Fruit fly (Drosophila melanogaster) whole organism, embryonic: Measurements from ENCODE around the gene CG5853.

Experiments
- Atf6 ChIP-seq: fragments of 200-800 bp; sonication (Bioruptor generic); IDR thresholded peaks from 2 replicates; pipeline ENCODE4 v1.3.6; 2022; ENCODE audit warnings: missing biosample characterization, missing genetic modification characterization
- Bteb2 ChIP-seq: fragments of 200-800 bp; sonication (Bioruptor generic); optimal IDR thresholded peaks from 2 replicates; lab custom pipeline; 2016; ENCODE audit warnings: missing biosample characterization, missing genetic modification characterization
- C15 ChIP-seq: fragments of 200-800 bp; sonication (Bioruptor generic); IDR thresholded peaks from 3 replicates; pipeline ENCODE4 v1.3.6; 2022; ENCODE audit warnings: missing biosample characterization, missing genetic modification characterization
- CG11085 ChIP-seq: fragments of 200-800 bp; sonication (Bioruptor generic); IDR thresholded peaks from 2 replicates; pipeline ENCODE4 v1.3.6; 2022; ENCODE audit warnings: missing biosample characterization, missing genetic modification characterization
- CG1233 ChIP-seq: fragments of 200-800 bp; sonication (Bioruptor generic); optimal IDR thresholded peaks from 4 replicates; lab custom pipeline; 2018; ENCODE audit warnings: missing biosample characterization, mild to moderate bottlenecking, missing genetic modification characterization
- CG12659 ChIP-seq: fragments of 200-800 bp; sonication (Bioruptor generic); optimal IDR thresholded peaks from 3 replicates; lab custom pipeline; 2017; ENCODE audit warnings: mild to moderate bottlenecking, missing biosample characterization, missing genetic modification reagents, missing genetic modification characterization
- CG13624 ChIP-seq: fragments of 200-800 bp; sonication (Bioruptor generic); optimal IDR thresholded peaks from 2 replicates; lab custom pipeline; 2016; ENCODE audit warnings: missing biosample characterization, missing genetic modification characterization
- CG14860 ChIP-seq: fragments of 200-800 bp; sonication (Bioruptor generic); IDR thresholded peaks from 3 replicates; pipeline ENCODE4 v1.3.6; 2022; ENCODE audit warnings: missing biosample characterization, missing genetic modification characterization; ENCODE audit not compliant: partially characterized antibody
- CG15479 ChIP-seq: fragments of 200-800 bp; sonication (Bioruptor generic); optimal IDR thresholded peaks from 3 replicates; lab custom pipeline; 2019; ENCODE audit warnings: missing biosample characterization, mild to moderate bottlenecking, missing genetic modification characterization, moderate library complexity
- CG15514 ChIP-seq: fragments of 200-800 bp; sonication (Bioruptor generic); optimal IDR thresholded peaks from 3 replicates; lab custom pipeline; 2017; ENCODE audit warnings: missing biosample characterization, missing genetic modification characterization, mild to moderate bottlenecking, moderate library complexity, missing genetic modification reagents
- CG17612 ChIP-seq: fragments of 200-800 bp; sonication (Bioruptor generic); IDR thresholded peaks from 2 replicates; pipeline ENCODE4 v1.3.6; 2022; ENCODE audit warnings: missing biosample characterization, missing genetic modification characterization
- CG2202 ChIP-seq: fragments of 200-800 bp; sonication (Bioruptor generic); optimal IDR thresholded peaks from 2 replicates; lab custom pipeline; 2018; ENCODE audit warnings: missing biosample characterization, mild to moderate bottlenecking, missing genetic modification characterization
- CG3163 ChIP-seq: fragments of 200-800 bp; sonication (Bioruptor generic); optimal IDR thresholded peaks from 3 replicates; lab custom pipeline; 2016; ENCODE audit warnings: missing biosample characterization, missing genetic modification characterization
- CG42726 ChIP-seq: fragments of 200-800 bp; sonication (Bioruptor generic); IDR thresholded peaks from 2 replicates; pipeline ENCODE4 v1.3.6; 2022; ENCODE audit warnings: missing biosample characterization, missing genetic modification characterization; ENCODE audit not compliant: partially characterized antibody
- CG43689 ChIP-seq: fragments of 200-800 bp; sonication (Bioruptor generic); IDR thresholded peaks from 2 replicates; pipeline ENCODE4 v1.3.6; 2022; ENCODE audit warnings: missing biosample characterization, missing genetic modification characterization
- CG4404 ChIP-seq: fragments of 200-800 bp; sonication (Bioruptor generic); IDR thresholded peaks from 2 replicates; pipeline ENCODE4 v1.3.6; 2022; ENCODE audit warnings: missing biosample characterization, missing genetic modification characterization
- CG4424 ChIP-seq: fragments of 200-800 bp; sonication (Bioruptor generic); optimal IDR thresholded peaks from 3 replicates; lab custom pipeline; 2016; ENCODE audit warnings: missing biosample characterization, missing genetic modification characterization
- CG4617 ChIP-seq: fragments of 200-800 bp; sonication (Bioruptor generic); optimal IDR thresholded peaks from 3 replicates; lab custom pipeline; 2016; ENCODE audit warnings: missing biosample characterization, missing genetic modification characterization, borderline replicate concordance
- CG4730 ChIP-seq: fragments of 200-800 bp; sonication (Bioruptor generic); IDR thresholded peaks from 2 replicates; pipeline ENCODE4 v1.3.6; 2022; ENCODE audit warnings: missing biosample characterization, missing genetic modification characterization
- CG7963 ChIP-seq: fragments of 200-800 bp; sonication (Bioruptor generic); IDR thresholded peaks from 3 replicates; pipeline ENCODE4 v1.3.6; 2022; ENCODE audit warnings: missing biosample characterization, missing genetic modification characterization; ENCODE audit not compliant: partially characterized antibody
- Dip2 ChIP-seq: fragments of 200-800 bp; sonication (Bioruptor generic); IDR thresholded peaks from 2 replicates; pipeline ENCODE4 v1.3.6; 2022; ENCODE audit warnings: missing biosample characterization, missing genetic modification characterization
- Doc3 ChIP-seq: fragments of 200-800 bp; sonication (Bioruptor generic); IDR thresholded peaks from 3 replicates; pipeline ENCODE4 v1.3.6; 2022; ENCODE audit warnings: missing biosample characterization, missing genetic modification characterization; ENCODE audit not compliant: partially characterized antibody
- H2.0 ChIP-seq: fragments of 200-800 bp; sonication (Bioruptor generic); IDR thresholded peaks from 2 replicates; pipeline ENCODE4 v1.3.6; 2022; ENCODE audit warnings: missing biosample characterization, missing genetic modification characterization
- Hr3 ChIP-seq: fragments of 200-800 bp; sonication (Bioruptor generic); optimal IDR thresholded peaks from 3 replicates; lab custom pipeline; 2016; ENCODE audit warnings: missing biosample characterization, missing genetic modification characterization
- MTF-1 ChIP-seq: fragments of 200-800 bp; sonication (Bioruptor generic); optimal IDR thresholded peaks from 2 replicates; lab custom pipeline; 2018; ENCODE audit warnings: missing biosample characterization, mild to moderate bottlenecking, missing genetic modification characterization, borderline replicate concordance
- Max ChIP-seq: fragments of 200-800 bp; sonication (Bioruptor generic); optimal IDR thresholded peaks from 2 replicates; lab custom pipeline; 2016; ENCODE audit warnings: missing biosample characterization, mild to moderate bottlenecking, missing genetic modification characterization
- ac ChIP-seq: fragments of 200-800 bp; sonication (Bioruptor generic); optimal IDR thresholded peaks from 3 replicates; lab custom pipeline; 2017; ENCODE audit warnings: missing biosample characterization, mild to moderate bottlenecking, missing genetic modification characterization
- chn ChIP-seq: fragments of 200-800 bp; sonication (Bioruptor generic); optimal IDR thresholded peaks from 2 replicates; lab custom pipeline; 2016; ENCODE audit warnings: missing biosample characterization, missing genetic modification characterization
- fd3F ChIP-seq: fragments of 200-800 bp; sonication (Bioruptor generic); optimal IDR thresholded peaks from 2 replicates; lab custom pipeline; 2018; ENCODE audit warnings: missing biosample characterization, mild to moderate bottlenecking, missing genetic modification characterization, moderate library complexity
- fd64A ChIP-seq: fragments of 200-800 bp; sonication (Bioruptor generic); optimal IDR thresholded peaks from 3 replicates; lab custom pipeline; 2018; ENCODE audit warnings: missing biosample characterization, mild to moderate bottlenecking, missing genetic modification characterization
- fu2 ChIP-seq: fragments of 200-800 bp; sonication (Bioruptor generic); optimal IDR thresholded peaks from 2 replicates; lab custom pipeline; 2016; ENCODE audit warnings: missing biosample characterization, missing genetic modification characterization
- grau ChIP-seq: fragments of 200-800 bp; optimal IDR thresholded peaks from 3 replicates; lab custom pipeline; 2019; ENCODE audit warnings: missing biosample characterization, mild to moderate bottlenecking, missing genetic modification characterization, moderate library complexity
- gsb-n ChIP-seq: fragments of 200-800 bp; sonication (Bioruptor generic); optimal IDR thresholded peaks from 3 replicates; lab custom pipeline; 2018; ENCODE audit warnings: missing biosample characterization, mild to moderate bottlenecking, missing genetic modification characterization
- gt ChIP-seq: fragments of 200-800 bp; sonication (Bioruptor generic); IDR thresholded peaks from 2 replicates; pipeline ENCODE4 v1.3.6; 2022; ENCODE audit warnings: missing biosample characterization, missing genetic modification characterization
- h ChIP-seq: fragments of >200 bp; optimal IDR thresholded peaks from 2 replicates; lab custom pipeline; 2017
- ham ChIP-seq: fragments of 200-800 bp; sonication (Bioruptor generic); IDR thresholded peaks from 2 replicates; pipeline ENCODE4 v1.3.6; 2022; ENCODE audit warnings: missing biosample characterization, missing genetic modification characterization
- lmd ChIP-seq: fragments of 200-800 bp; sonication (Bioruptor generic); IDR thresholded peaks from 2 replicates; pipeline ENCODE4 v1.3.6; 2022; ENCODE audit warnings: missing biosample characterization, missing genetic modification characterization
- mirr ChIP-seq: fragments of 200-800 bp; sonication (Bioruptor generic); optimal IDR thresholded peaks from 3 replicates; lab custom pipeline; 2018; ENCODE audit warnings: missing biosample characterization, mild to moderate bottlenecking, missing genetic modification characterization
- mld ChIP-seq: fragments of 200-800 bp; sonication (Bioruptor generic); IDR thresholded peaks from 3 replicates; pipeline ENCODE4 v1.3.6; 2022; ENCODE audit warnings: missing biosample characterization, missing genetic modification characterization; ENCODE audit not compliant: partially characterized antibody
- onecut ChIP-seq: fragments of 200-800 bp; sonication (Bioruptor generic); IDR thresholded peaks from 2 replicates; pipeline ENCODE4 v1.3.6; 2022; ENCODE audit warnings: missing biosample characterization, missing genetic modification characterization
- pfk ChIP-seq: fragments of 200-800 bp; sonication (Bioruptor generic); optimal IDR thresholded peaks from 2 replicates; lab custom pipeline; 2018; ENCODE audit warnings: missing biosample characterization, mild to moderate bottlenecking, missing genetic modification characterization, moderate library complexity
- pita ChIP-seq: fragments of 200-800 bp; sonication (Bioruptor generic); optimal IDR thresholded peaks from 2 replicates; lab custom pipeline; 2017; ENCODE audit warnings: missing biosample characterization, mild to moderate bottlenecking, missing genetic modification characterization
- repo ChIP-seq: fragments of 200-800 bp; sonication (Bioruptor generic); optimal IDR thresholded peaks from 2 replicates; lab custom pipeline; 2016; ENCODE audit warnings: missing biosample characterization, missing genetic modification characterization
- shn ChIP-seq: fragments of 200-800 bp; sonication (Bioruptor generic); optimal IDR thresholded peaks from 3 replicates; lab custom pipeline; 2016; ENCODE audit warnings: missing biosample characterization, missing genetic modification characterization
- slp2 ChIP-seq: fragments of 200-800 bp; sonication (Bioruptor generic); optimal IDR thresholded peaks from 2 replicates; lab custom pipeline; 2016; ENCODE audit warnings: missing biosample characterization, missing genetic modification characterization
- ssp ChIP-seq: fragments of 200-800 bp; sonication (Bioruptor generic); IDR thresholded peaks from 2 replicates; pipeline ENCODE4 v1.3.6; 2022; ENCODE audit warnings: missing biosample characterization, missing genetic modification characterization
- stc ChIP-seq: fragments of 200-800 bp; sonication (Bioruptor generic); IDR thresholded peaks from 2 replicates; pipeline ENCODE4 v1.3.6; 2022; ENCODE audit warnings: missing biosample characterization, missing genetic modification characterization
- toy ChIP-seq: fragments of 200-800 bp; sonication (Bioruptor generic); IDR thresholded peaks from 2 replicates; pipeline ENCODE4 v1.3.6; 2022; ENCODE audit warnings: missing biosample characterization, missing genetic modification characterization
- wdn ChIP-seq: fragments of 200-800 bp; sonication (Bioruptor generic); IDR thresholded peaks from 2 replicates; pipeline ENCODE4 v1.3.6; 2022; ENCODE audit warnings: missing biosample characterization, missing genetic modification characterization

CG5853 gene

dm6 chr2L:9966983-9967737, 19.7 kb upstream of the CG5853 start, which contains the start of the genes Dref and RpL13 (continued):
- TF ChIP-seq wdn (GFP tag; lab: Robert Waterston, UW) (peak; percentile 75), CG14860 (GFP tag; lab: Robert Waterston, UW) (peak; percentile 83), grau (tag; lab: Kevin White, UChicago) (peak; percentile 81), CG43689 (GFP tag; lab: Robert Waterston, UW) (peak; percentile 63), fd3F (GFP tag; lab: Kevin White, UChicago) (peak; percentile 74), C15 (GFP tag; lab: Robert Waterston, UW) (no peak), shn (peak; percentile 82), Max (GFP tag; lab: Kevin White, UChicago) (peak; percentile 73), chn (peak; percentile 64), lmd (peak; percentile 59; the same call in 1 of the 2 replicates), Atf6 (peak; percentile 84), CG4424 (GFP tag; lab: Kevin White, UChicago) (peak; percentile 75), fd64A (peak; percentile 94), H2.0 (GFP tag; lab: Robert Waterston, UW) (peak; percentile 48; the same call in 1 of the 2 replicates), repo (GFP tag; lab: Kevin White, UChicago) (peak; percentile 58), CG1233 (peak; percentile 93), CG11085 (GFP tag; lab: Robert Waterston, UW) (peak; percentile 49; the same call in 1 of the 2 replicates), CG42726 (no peak), Hr3 (GFP tag; lab: Kevin White, UChicago) (peak; percentile 55), gsb-n (tag; lab: Kevin White, UChicago) (peak; percentile 88), CG2202 (tag; lab: Kevin White, UChicago) (peak; percentile 79), CG3163 (peak; percentile 70), h (lab: Kevin White, UChicago) (no peak), slp2 (GFP tag; lab: Kevin White, UChicago) (peak; percentile 90), Bteb2 (peak; percentile 81), ham (GFP tag; lab: Robert Waterston, UW) (0 out of 2 replicates have a peak, but pooled peaks have one; percentile 5), CG4617 (GFP tag; lab: Kevin White, UChicago) (peak; percentile 70), CG4730 (GFP tag; lab: Robert Waterston, UW) (no peak; the same call in 1 of the 2 replicates), toy (GFP tag; lab: Robert Waterston, UW) (peak; percentile 60; the same call in 1 of the 2 replicates), CG7963 (GFP tag; lab: Robert Waterston, UW) (peak; percentile 66; the same call in 1 of the 3 replicates), CG4404 (peak; percentile 26; the same call in 1 of the 2 replicates), CG13624 (GFP tag; lab: Kevin White, UChicago) (peak; percentile 93), pfk (GFP tag; lab: Kevin White, UChicago) (peak; percentile 85), gt (GFP tag; lab: Robert Waterston, UW) (0 out of 2 replicates have a peak, but pooled peaks have one; percentile 16), ac (GFP tag; lab: Kevin White, UChicago) (peak; percentile 73), CG15479 (GFP tag; lab: Kevin White, UChicago) (peak; percentile 79), CG15514 (GFP tag; lab: Kevin White, UChicago) (peak; percentile 93), mirr (GFP tag; lab: Kevin White, UChicago) (peak; percentile 98), CG12659 (GFP tag; lab: Kevin White, UChicago) (peak; percentile 95), onecut (GFP tag; lab: Robert Waterston, UW) (peak; percentile 93), ssp (peak; percentile 49; the same call in 1 of the 2 replicates), stc (GFP tag; lab: Robert Waterston, UW) (peak; percentile 75), pita (GFP tag; lab: Kevin White, UChicago) (no peak), Dip2 (GFP tag; lab: Robert Waterston, UW) (no peak), fu2 (GFP tag; lab: Kevin White, UChicago) (peak; percentile 86), MTF-1 (peak; percentile 96), mld (GFP tag; lab: Robert Waterston, UW) (no peak), Doc3 (peak; percentile 67), CG17612 (GFP tag; lab: Robert Waterston, UW) (peak; percentile 73; the same call in 1 of the 2 replicates)
